Worm (Caenorhabditis elegans) whole organism, late embryonic: Measurements from ENCODE around the gene C08A9.3.

Experiments
- lin-11 ChIP-seq: fragments of 200-800 bp; sonication (Bioruptor generic); optimal IDR thresholded peaks from 2 replicates; lab custom pipeline; 2018; ENCODE audit warnings: mild to moderate bottlenecking, missing genetic modification characterization, missing compliant biosample characterization

The C08A9.3 gene

ce11 chrX:17038616-17039015 is 54.5 kb downstream of the C08A9.3 start:
- TF ChIP-seq lin-11 (tag; lab: Kevin White, UChicago) = no peak
